Fruit fly (Drosophila melanogaster) whole organism, wandering third instar larva: ENCODE measurements around the gene CG13386.

ENCODE experiments used
- psq ChIP-seq: fragments of 200-800 bp; sonication (Bioruptor generic); optimal IDR thresholded peaks from 3 replicates; lab custom pipeline; 2017; ENCODE audit warnings: missing biosample characterization, mild to moderate bottlenecking, missing genetic modification characterization, moderate library complexity
- tai ChIP-seq: sonication (Bioruptor generic); optimal IDR thresholded peaks from 2 replicates; lab custom pipeline; 2016; ENCODE audit warnings: missing biosample characterization, missing genetic modification characterization
- usp ChIP-seq: fragments of >200 bp; optimal IDR thresholded peaks from 2 replicates; lab custom pipeline; 2017; ENCODE audit warnings: missing biosample characterization, missing genetic modification characterization

DNA sequence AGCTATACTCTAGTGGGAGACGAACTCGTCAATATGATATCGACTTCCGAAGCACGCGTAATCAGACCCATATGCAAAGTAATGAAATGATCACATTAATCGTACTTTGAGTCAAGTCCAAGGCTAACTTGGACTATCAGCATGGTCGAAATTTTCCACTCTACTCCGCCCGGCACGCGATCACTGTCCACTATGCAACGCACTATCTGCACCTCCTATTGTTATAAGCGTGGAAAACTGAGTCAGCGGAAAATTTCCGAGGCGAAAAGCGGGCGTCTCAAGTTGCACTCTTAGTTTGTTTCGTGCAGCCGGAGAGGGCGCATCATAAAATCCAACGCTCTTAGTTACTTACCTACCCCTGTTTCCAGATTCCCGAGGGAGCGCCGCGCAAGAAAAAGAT is 13.0 kb upstream of the CG13386 start:
- TF ChIP-seq usp (GFP tag; lab: Kevin White, UChicago), result no peak
- no peak for TF ChIP-seq psq
- TF ChIP-seq tai (GFP tag; lab: Kevin White, UChicago), result no peak
